Fruit fly (Drosophila melanogaster) whole organism, pupa: ENCODE results near the gene Smg6.

ENCODE experiments used
- CG10348 ChIP-seq: fragments of 200-800 bp; sonication (Bioruptor generic); IDR thresholded peaks from 2 replicates; pipeline ENCODE4 v1.3.6; 2022; ENCODE audit warnings: missing biosample characterization, missing genetic modification characterization
- CG12605 ChIP-seq: fragments of 200-800 bp; sonication (Bioruptor generic); IDR thresholded peaks from 2 replicates; pipeline ENCODE4 v1.3.6; 2022; ENCODE audit warnings: missing biosample characterization, missing genetic modification characterization
- CG13204 ChIP-seq: fragments of 200-800 bp; sonication (Bioruptor generic); optimal IDR thresholded peaks from 2 replicates; lab custom pipeline; 2018; ENCODE audit warnings: missing biosample characterization, mild to moderate bottlenecking, missing genetic modification characterization, moderate library complexity
- CG14655 ChIP-seq: fragments of 200-800 bp; sonication (Bioruptor generic); optimal IDR thresholded peaks from 3 replicates; lab custom pipeline; 2017; ENCODE audit warnings: mild to moderate bottlenecking, missing biosample characterization, missing genetic modification reagents, missing genetic modification characterization
- CG15710 ChIP-seq: fragments of 200-800 bp; sonication (Bioruptor generic); optimal IDR thresholded peaks from 2 replicates; lab custom pipeline; 2018; ENCODE audit warnings: missing biosample characterization, mild to moderate bottlenecking, missing genetic modification characterization, moderate library complexity
- CG17806 ChIP-seq: fragments of 200-800 bp; sonication (Bioruptor generic); optimal IDR thresholded peaks from 2 replicates; lab custom pipeline; 2018; ENCODE audit warnings: missing biosample characterization, mild to moderate bottlenecking, missing genetic modification characterization, moderate library complexity
- CG32121 ChIP-seq: fragments of 200-800 bp; sonication (Bioruptor generic); IDR thresholded peaks from 2 replicates; pipeline ENCODE4 v1.3.6; 2022; ENCODE audit warnings: missing biosample characterization, missing genetic modification characterization
- CG34367 ChIP-seq: fragments of 200-800 bp; sonication (Bioruptor generic); optimal IDR thresholded peaks from 2 replicates; lab custom pipeline; 2018; ENCODE audit warnings: missing biosample characterization, mild to moderate bottlenecking, missing genetic modification characterization
- CG4496 ChIP-seq: fragments of 200-800 bp; sonication (Bioruptor generic); IDR thresholded peaks from 3 replicates; pipeline ENCODE4 v1.3.6; 2022; ENCODE audit warnings: missing biosample characterization, missing genetic modification characterization
- CG8159 ChIP-seq: fragments of 200-800 bp; sonication (Bioruptor generic); optimal IDR thresholded peaks from 3 replicates; lab custom pipeline; 2018; ENCODE audit warnings: missing biosample characterization, mild to moderate bottlenecking, missing genetic modification characterization, moderate library complexity
- CG8301 ChIP-seq: fragments of 200-800 bp; sonication (Bioruptor generic); optimal IDR thresholded peaks from 2 replicates; lab custom pipeline; 2018; ENCODE audit warnings: missing biosample characterization, mild to moderate bottlenecking, missing genetic modification characterization
- CG9948 ChIP-seq: fragments of 200-800 bp; sonication (Bioruptor generic); optimal IDR thresholded peaks from 2 replicates; lab custom pipeline; 2018; ENCODE audit warnings: missing biosample characterization, mild to moderate bottlenecking, missing genetic modification characterization, moderate library complexity
- D1 ChIP-seq: fragments of 200-800 bp; sonication (Bioruptor generic); optimal IDR thresholded peaks from 2 replicates; lab custom pipeline; 2018; ENCODE audit warnings: missing biosample characterization, mild to moderate bottlenecking, missing genetic modification characterization, moderate library complexity
- EcR ChIP-seq: fragments of 200-800 bp; sonication (Bioruptor generic); optimal IDR thresholded peaks from 3 replicates; lab custom pipeline; 2019; ENCODE audit warnings: missing biosample characterization, missing genetic modification characterization, mild to moderate bottlenecking, moderate library complexity, missing genetic modification reagents
- Ets98B ChIP-seq: fragments of 200-800 bp; sonication (Bioruptor generic); IDR thresholded peaks from 2 replicates; pipeline ENCODE4 v1.3.6; 2022; ENCODE audit warnings: missing biosample characterization, missing genetic modification characterization
- Pif1A ChIP-seq: fragments of 200-800 bp; sonication (Bioruptor generic); optimal IDR thresholded peaks from 3 replicates; lab custom pipeline; 2016; ENCODE audit warnings: missing biosample characterization, missing genetic modification characterization
- Pif1B ChIP-seq: fragments of 200-800 bp; sonication (Bioruptor generic); optimal IDR thresholded peaks from 3 replicates; lab custom pipeline; 2016; ENCODE audit warnings: missing biosample characterization, missing genetic modification characterization
- Snoo ChIP-seq: fragments of 200-800 bp; sonication (Bioruptor generic); optimal IDR thresholded peaks from 3 replicates; lab custom pipeline; 2017; ENCODE audit warnings: missing biosample characterization, mild to moderate bottlenecking, missing genetic modification characterization, inconsistent platforms
- fd96Ca ChIP-seq: fragments of 200-800 bp; sonication (Bioruptor generic); IDR thresholded peaks from 3 replicates; pipeline ENCODE4 v1.3.6; 2022; ENCODE audit warnings: missing biosample characterization, missing genetic modification characterization
- gl ChIP-seq: fragments of 200-800 bp; sonication (Bioruptor generic); optimal IDR thresholded peaks from 2 replicates; lab custom pipeline; 2018; ENCODE audit warnings: missing biosample characterization, mild to moderate bottlenecking, missing genetic modification characterization
- rn ChIP-seq: fragments of 200-800 bp; sonication (Bioruptor generic); IDR thresholded peaks from 2 replicates; pipeline ENCODE4 v1.3.6; 2022; ENCODE audit warnings: missing biosample characterization, missing genetic modification characterization

The Smg6 gene

dm6 chr3R:25039028-25039476, 5.8 kb upstream of the Smg6 start, which contains the start of the genes Ythdf and bai:
Gene Ythdf (minus strand): TSS chr3R:25039249.
Gene bai (plus strand): TSS chr3R:25039374.
- TF ChIP-seq D1 (tag; lab: Kevin White, UChicago), result no peak
- peak; percentile 72 for TF ChIP-seq CG9948 (tag; lab: Kevin White, UChicago)

dm6 chr3R:25036644-25037043, 3.4 kb upstream of the Smg6 start, which contains the start of gene CG31115:
Gene CG31115 (plus strand): TSS chr3R:25036944.
- TF ChIP-seq CG13204 (GFP tag; lab: Kevin White, UChicago) (no peak), Pif1A (GFP tag; lab: Kevin White, UChicago) (no peak), CG10348 (no peak), CG34367 (tag; lab: Kevin White, UChicago) (no peak), CG17806 (no peak), CG14655 (GFP tag; lab: Kevin White, UChicago) (no peak), EcR (no peak), CG8301 (no peak), gl (tag; lab: Kevin White, UChicago) (no peak), CG15710 (tag; lab: Kevin White, UChicago) (no peak), Ets98B (GFP tag; lab: Robert Waterston, UW) (no peak), CG32121 (GFP tag; lab: Robert Waterston, UW) (no peak), Pif1B (no peak), D1 (tag; lab: Kevin White, UChicago) (no peak), rn (no peak), CG8159 (no peak), CG9948 (tag; lab: Kevin White, UChicago) (no peak)

dm6 chr3R:25032686-25033085, 579 bp downstream of the Smg6 start:
- TF ChIP-seq D1 (tag; lab: Kevin White, UChicago), result no peak
- no peak for TF ChIP-seq EcR
- no peak for TF ChIP-seq CG12605 (GFP tag; lab: Robert Waterston, UW)
- no peak for TF ChIP-seq gl (tag; lab: Kevin White, UChicago)
- no peak for TF ChIP-seq Pif1A (GFP tag; lab: Kevin White, UChicago)
- TF ChIP-seq CG8301, result no peak
- TF ChIP-seq CG4496, result no peak
- no peak for TF ChIP-seq fd96Ca (GFP tag; lab: Robert Waterston, UW)
- TF ChIP-seq Ets98B (GFP tag; lab: Robert Waterston, UW), result no peak
- no peak for TF ChIP-seq CG17806
- no peak for TF ChIP-seq CG13204 (GFP tag; lab: Kevin White, UChicago)

DNA sequence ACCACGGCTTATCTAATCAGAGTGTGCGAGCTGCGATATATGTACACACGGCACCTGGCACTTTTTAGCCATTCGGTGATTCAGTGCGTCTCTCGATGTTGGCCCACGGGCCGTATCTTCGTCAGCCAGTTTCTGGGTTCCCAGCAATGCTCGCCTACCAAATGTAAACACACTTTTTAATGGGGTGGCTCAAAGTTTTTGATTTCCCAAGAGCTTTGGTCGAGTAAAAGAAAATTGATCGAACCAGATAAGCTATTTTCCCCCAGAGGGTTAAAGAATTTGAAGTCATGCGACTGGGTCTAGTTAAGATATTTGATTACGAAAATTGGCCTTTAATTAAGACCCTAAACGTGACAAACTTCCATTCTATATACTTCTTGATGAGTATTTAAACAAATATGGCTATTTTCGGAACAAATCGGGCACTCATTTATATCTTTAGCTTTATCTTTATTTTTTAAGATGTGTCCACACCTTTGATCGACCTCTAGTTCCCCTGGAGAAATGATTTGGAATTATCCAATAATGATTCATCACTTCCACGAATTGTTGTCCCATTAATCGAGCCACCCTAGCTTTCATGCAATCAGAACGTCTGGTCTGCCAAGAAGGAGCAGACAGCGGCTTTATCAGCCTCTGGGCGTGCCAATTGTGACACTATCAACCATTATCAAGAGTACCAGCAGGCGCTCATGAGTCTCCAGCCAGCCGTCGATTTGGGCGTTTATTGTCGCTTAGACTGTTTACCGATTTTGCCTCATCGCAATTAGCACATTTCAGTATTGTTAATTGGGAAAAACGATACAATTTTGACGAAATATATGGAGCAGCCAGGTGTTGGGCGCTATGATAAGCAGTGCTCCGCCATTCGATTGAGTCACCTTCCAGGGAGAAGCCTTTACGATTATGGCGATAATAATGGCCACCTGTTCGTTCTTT, 5.7 kb downstream of the Smg6 start:
- TF ChIP-seq Snoo, result peak; percentile 55
- peak; percentile 36 for TF ChIP-seq CG15710 (tag; lab: Kevin White, UChicago)
- TF ChIP-seq CG9948 (tag; lab: Kevin White, UChicago), result peak; percentile 25
- TF ChIP-seq CG10348, result no peak
- peak; percentile 18 for TF ChIP-seq CG17806
- TF ChIP-seq rn, result no peak
- TF ChIP-seq fd96Ca (GFP tag; lab: Robert Waterston, UW), result 0 out of 3 replicates have a peak, but pooled peaks have one; percentile 35
- TF ChIP-seq CG32121 (GFP tag; lab: Robert Waterston, UW), result 0 out of 2 replicates have a peak, but pooled peaks have one; percentile 28
- no peak for TF ChIP-seq CG8301

DNA sequence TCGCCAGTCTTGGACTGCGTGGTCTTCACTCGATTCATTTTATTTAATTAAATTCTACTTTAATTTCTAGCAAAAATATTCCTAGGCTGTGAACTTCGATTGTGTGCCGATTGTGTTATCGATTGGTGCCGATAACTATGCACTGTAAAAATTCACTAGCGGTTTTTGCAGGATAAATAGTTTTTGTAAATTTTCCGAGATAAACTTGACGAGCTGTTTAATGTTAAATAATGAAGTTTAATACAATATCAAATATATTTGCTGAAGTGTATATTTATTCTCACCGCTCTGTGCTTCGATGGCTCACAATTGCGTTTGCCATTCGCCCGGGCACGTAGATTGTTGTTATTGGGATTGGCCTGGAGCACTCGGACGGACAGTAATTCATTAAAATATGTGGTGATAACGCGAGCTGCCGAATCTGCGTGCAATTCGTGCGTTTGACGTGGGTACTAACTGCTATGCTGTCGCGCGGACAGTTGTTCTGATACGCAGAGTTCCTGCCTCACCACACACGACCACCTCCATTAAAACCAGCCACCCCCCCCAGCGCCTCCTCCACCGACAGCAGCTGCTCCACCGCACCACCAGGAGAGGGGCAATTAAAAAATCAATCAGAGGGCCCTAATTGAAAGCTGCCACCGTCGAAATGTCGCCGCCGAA, 8.2 kb downstream of the Smg6 start, which contains the start of the genes EMC6 and Hr96:
TSS of gene EMC6 (minus strand) at position 123 of the 663 bp plus-strand sequence.
TSS of gene Hr96 (plus strand) at position 341 of the 663 bp plus-strand sequence.
- TF ChIP-seq CG14655 (GFP tag; lab: Kevin White, UChicago) (no peak), CG4496 (peak; percentile 96), CG10348 (0 out of 2 replicates have a peak, but pooled peaks have one; percentile 28), CG8301 (peak; percentile 86), rn (peak; percentile 85), CG34367 (tag; lab: Kevin White, UChicago) (peak; percentile 84), CG15710 (tag; lab: Kevin White, UChicago) (peak; percentile 87), Pif1B (peak; percentile 89), CG13204 (GFP tag; lab: Kevin White, UChicago) (no peak), EcR (peak; percentile 18), gl (tag; lab: Kevin White, UChicago) (peak; percentile 76), CG8159 (peak; percentile 88), Snoo (peak; percentile 91), fd96Ca (GFP tag; lab: Robert Waterston, UW) (peak; percentile 93), CG9948 (tag; lab: Kevin White, UChicago) (peak; percentile 84), Ets98B (GFP tag; lab: Robert Waterston, UW) (peak; percentile 94), D1 (tag; lab: Kevin White, UChicago) (no peak), CG17806 (peak; percentile 86), Pif1A (GFP tag; lab: Kevin White, UChicago) (no peak), CG12605 (GFP tag; lab: Robert Waterston, UW) (peak; percentile 69; the same call in 1 of the 2 replicates), CG32121 (GFP tag; lab: Robert Waterston, UW) (peak; percentile 91)
- TF ChIP-seq, all 21 proteins: peak for 17
